Fruit fly (Drosophila melanogaster): ENCODE results near the gene HBS1.

- TF ChIP-seq CTCF (optimal IDR thresholded peaks at IDR 0.05) (no peak), CG8478 (optimal IDR thresholded peaks at IDR 0.05) (no peak)
These were observed 35.5 kb downstream of the HBS1 start for dm6 chr3L:1829539-1829938.

All from S2 (cell line).